Worm (Caenorhabditis elegans) whole organism, L4 larva: ENCODE measurements around the gene mff-1.

Experiments
- daf-12 ChIP-seq: fragments of 150-350 bp; optimal IDR thresholded peaks from 2 replicates; lab custom pipeline; 2014; ENCODE audit warnings: missing biosample characterization, missing genetic modification reagents, missing genetic modification characterization
- dpl-1 ChIP-seq: fragments of 150-350 bp; optimal IDR thresholded peaks from 2 replicates; lab custom pipeline; 2014; ENCODE audit warnings: missing biosample characterization, missing genetic modification reagents, missing genetic modification characterization
- lin-39 ChIP-seq: fragments of 150-350 bp; optimal IDR thresholded peaks from 2 replicates; lab custom pipeline; 2014; ENCODE audit warnings: missing biosample characterization, missing genetic modification reagents, missing genetic modification characterization
- lsy-2 ChIP-seq, 2 experiments: fragments of 150-350 bp in 1 of 2; sonication (generic microtip) in 1 of 2; optimal IDR thresholded peaks; 2 replicates each; lab custom pipeline; 2014 to 2017; ENCODE audit warnings: missing biosample characterization in 2 of 2, missing genetic modification characterization in 2 of 2
- nhr-11 ChIP-seq: fragments of 150-350 bp; optimal IDR thresholded peaks from 2 replicates; lab custom pipeline; 2014; ENCODE audit warnings: missing biosample characterization, missing genetic modification characterization
- nhr-237 ChIP-seq: sonication (generic microtip); optimal IDR thresholded peaks from 2 replicates; lab custom pipeline; 2017; ENCODE audit warnings: missing biosample characterization, missing genetic modification characterization
- sdz-12 ChIP-seq: fragments of 200-800 bp; sonication (Bioruptor generic); optimal IDR thresholded peaks from 2 replicates; lab custom pipeline; 2018; ENCODE audit warnings: mild to moderate bottlenecking, missing genetic modification characterization, missing compliant biosample characterization
- skn-1 ChIP-seq: fragments of 150-350 bp; optimal IDR thresholded peaks from 2 replicates; lab custom pipeline; 2014; ENCODE audit warnings: missing biosample characterization, missing genetic modification characterization
- unc-62 ChIP-seq, 3 experiments: fragments of 150-350 bp in 1 of 3; sonication (generic microtip); optimal IDR thresholded peaks in 2 of 3; peaks in 1 of 3; 1 replicate in 1 of 3; 2 replicates in 2 of 3; lab custom pipeline; 2014 to 2017; ENCODE audit warnings: missing biosample characterization in 3 of 3, missing genetic modification characterization in 3 of 3, missing genetic modification reagents in 3 of 3, missing genotype in 1 of 3

DNA sequence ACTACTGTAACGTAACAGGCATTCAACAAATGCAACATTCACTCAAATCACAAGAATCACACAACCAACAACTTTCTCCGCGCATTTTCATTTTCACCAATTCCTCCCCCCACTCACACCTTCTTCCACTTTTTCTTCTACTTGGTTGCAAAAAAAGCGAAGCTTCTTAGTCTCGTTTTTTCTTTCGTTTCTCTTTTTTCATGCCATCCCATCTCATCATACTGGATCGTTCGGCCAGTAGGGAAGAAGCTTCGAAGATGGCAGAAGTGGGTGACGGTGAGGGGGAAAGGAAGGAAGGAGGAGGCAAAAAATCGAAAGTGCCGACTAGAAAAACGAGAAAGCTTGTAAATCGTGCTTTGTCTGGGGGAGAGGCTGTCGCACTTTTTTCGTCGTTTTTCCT is 16.1 kb upstream of the mff-1 start:
- TF ChIP-seq nhr-11 (tag; lab: Kevin White, UChicago) (no peak), lsy-2 (tag; optimal IDR thresholded peaks at IDR 0.05; lab: Kevin White, UChicago) (no peak), skn-1 (tag; lab: Kevin White, UChicago) (no peak), unc-62 (GFP tag; optimal IDR thresholded peaks at IDR 0.05 in 1 of 2; lab: Kevin White, UChicago) (no peak), unc-62 (tag; optimal IDR thresholded peaks at IDR 0.05; lab: Kevin White, UChicago) (no peak), lin-39 (no peak), nhr-237 (tag; lab: Kevin White, UChicago) (no peak), dpl-1 (no peak), sdz-12 (GFP tag; lab: Kevin White, UChicago) (no peak), daf-12 (tag; lab: Kevin White, UChicago) (no peak)
